Worm (Caenorhabditis elegans) whole organism, young adult: Measurements from ENCODE around the gene gpa-3.

Experiments
- B0019.2 ChIP-seq: fragments of 200-800 bp; sonication (Bioruptor generic); conservative IDR thresholded peaks from 2 replicates; pipeline ENCODE4 v1.3.6; 2022; ENCODE audit warnings: missing genetic modification reagents, missing genetic modification characterization, missing compliant biosample characterization
- B0261.1 ChIP-seq: sonication (generic microtip); optimal IDR thresholded peaks from 2 replicates; lab custom pipeline; 2016; ENCODE audit warnings: mild to moderate bottlenecking, missing genetic modification characterization, moderate library complexity, missing compliant biosample characterization
- C06A6.2 ChIP-seq: fragments of 200-800 bp; sonication (Bioruptor generic); conservative IDR thresholded peaks from 2 replicates; pipeline ENCODE4 v1.3.6; 2022; ENCODE audit warnings: missing genetic modification characterization, missing compliant biosample characterization
- C17E4.6 ChIP-seq: fragments of 200-800 bp; sonication (Bioruptor generic); IDR thresholded peaks from 2 replicates; pipeline ENCODE4 v1.3.6; 2022; ENCODE audit warnings: missing genetic modification reagents, missing genetic modification characterization, missing compliant biosample characterization
- F10E7.11 ChIP-seq: sonication (generic microtip); optimal IDR thresholded peaks from 2 replicates; lab custom pipeline; 2017; ENCODE audit warnings: mild to moderate bottlenecking, missing genetic modification characterization, moderate library complexity, missing compliant biosample characterization
- F22D6.2 ChIP-seq: sonication (generic microtip); optimal IDR thresholded peaks from 2 replicates; lab custom pipeline; 2016; ENCODE audit warnings: mild to moderate bottlenecking, missing genetic modification characterization, missing compliant biosample characterization
- F33H1.4 ChIP-seq: fragments of 200-800 bp; sonication (Bioruptor generic); IDR thresholded peaks from 2 replicates; pipeline ENCODE4 v1.3.6; 2022; ENCODE audit warnings: missing genetic modification reagents, missing genetic modification characterization, missing compliant biosample characterization
- F37B4.10 ChIP-seq: fragments of 200-800 bp; sonication (Bioruptor generic); IDR thresholded peaks from 2 replicates; pipeline ENCODE4 v1.3.6; 2022; ENCODE audit warnings: missing genetic modification characterization, missing compliant biosample characterization
- F49E8.2 ChIP-seq: sonication (generic microtip); optimal IDR thresholded peaks from 3 replicates; lab custom pipeline; 2017; ENCODE audit warnings: missing genetic modification characterization, mild to moderate bottlenecking, missing compliant biosample characterization, antibody characterized with exemption, moderate library complexity; ENCODE audit not compliant: insufficient read depth
- K12H6.12 ChIP-seq: fragments of 200-800 bp; sonication (Bioruptor generic); optimal IDR thresholded peaks from 2 replicates; lab custom pipeline; 2018; ENCODE audit warnings: mild to moderate bottlenecking, missing genetic modification characterization, missing compliant biosample characterization
- Y53F4B.3 ChIP-seq: fragments of 200-800 bp; sonication (Bioruptor generic); IDR thresholded peaks from 2 replicates; pipeline ENCODE4 v1.3.6; 2022; ENCODE audit warnings: missing genetic modification reagents, missing genetic modification characterization, missing compliant biosample characterization
- Y67H2A.10 ChIP-seq: fragments of 200-800 bp; sonication (Bioruptor generic); conservative IDR thresholded peaks from 2 replicates; pipeline ENCODE4 v1.3.6; 2022; ENCODE audit warnings: missing genetic modification reagents, missing genetic modification characterization, missing compliant biosample characterization
- ZK185.1 ChIP-seq: sonication (generic microtip); optimal IDR thresholded peaks from 2 replicates; lab custom pipeline; 2016; ENCODE audit warnings: mild to moderate bottlenecking, missing genetic modification characterization, missing compliant biosample characterization; ENCODE audit not compliant: poor library complexity, severe bottlenecking
- akir-1 ChIP-seq: fragments of 200-800 bp; sonication (Bioruptor generic); optimal IDR thresholded peaks from 2 replicates; lab custom pipeline; 2018; ENCODE audit warnings: mild to moderate bottlenecking, missing genetic modification characterization, moderate library complexity, missing compliant biosample characterization
- ama-1 ChIP-seq, 3 experiments: fragments of 150-350 bp in 1 of 3; sonication (generic microtip) in 2 of 3; optimal IDR thresholded peaks; 2 replicates each; lab custom pipeline; 2014 to 2018; ENCODE audit warnings: missing biosample characterization in 2 of 3, missing genetic modification characterization in 2 of 3, missing genetic modification reagents in 2 of 3
- atf-7 ChIP-seq: sonication (generic microtip); optimal IDR thresholded peaks from 2 replicates; lab custom pipeline; 2017; ENCODE audit warnings: mild to moderate bottlenecking, missing genetic modification characterization, missing compliant biosample characterization
- attf-3 ChIP-seq: fragments of 200-800 bp; sonication (Bioruptor generic); conservative IDR thresholded peaks from 2 replicates; pipeline ENCODE4 v1.3.6; 2022; ENCODE audit warnings: missing genetic modification reagents, missing genetic modification characterization, missing compliant biosample characterization
- attf-5 ChIP-seq: fragments of 200-800 bp; sonication (Bioruptor generic); optimal IDR thresholded peaks from 2 replicates; lab custom pipeline; 2018; ENCODE audit warnings: mild to moderate bottlenecking, missing genetic modification characterization, missing compliant biosample characterization
- attf-6 ChIP-seq: fragments of 200-800 bp; sonication (Bioruptor generic); IDR thresholded peaks from 2 replicates; pipeline ENCODE4 v1.3.6; 2022; ENCODE audit warnings: missing genetic modification reagents, missing genetic modification characterization, missing compliant biosample characterization
- bed-1 ChIP-seq: fragments of 200-800 bp; sonication (Bioruptor generic); IDR thresholded peaks from 2 replicates; pipeline ENCODE4 v1.3.6; 2022; ENCODE audit warnings: missing genetic modification reagents, missing genetic modification characterization, missing compliant biosample characterization
- cebp-1 ChIP-seq, 2 experiments: fragments of 200-800 bp in 1 of 2; sonication (Bioruptor generic) in 1 of 2; sonication (generic microtip) in 1 of 2; IDR thresholded peaks in 1 of 2; optimal IDR thresholded peaks in 1 of 2; 2 replicates each; pipeline versions ENCODE4 v1.3.6 to Lab custom; 2017 to 2022; ENCODE audit warnings: missing compliant biosample characterization in 2 of 2, missing genetic modification characterization in 2 of 2, mild to moderate bottlenecking in 1 of 2, missing genetic modification reagents in 1 of 2, moderate library complexity in 1 of 2
- ceh-100 ChIP-seq: fragments of 200-800 bp; sonication (Bioruptor generic); IDR thresholded peaks from 2 replicates; pipeline ENCODE4 v1.3.6; 2022; ENCODE audit warnings: missing genetic modification reagents, missing genetic modification characterization, missing compliant biosample characterization
- ceh-91 ChIP-seq: fragments of 200-800 bp; sonication (Bioruptor generic); IDR thresholded peaks from 2 replicates; pipeline ENCODE4 v1.3.6; 2022; ENCODE audit warnings: missing genetic modification reagents, missing genetic modification characterization, missing compliant biosample characterization
- die-1 ChIP-seq: sonication (generic microtip); optimal IDR thresholded peaks from 2 replicates; lab custom pipeline; 2016; ENCODE audit warnings: missing genotype, mild to moderate bottlenecking, missing genetic modification characterization, missing compliant biosample characterization
- efl-1 ChIP-seq: fragments of 150-350 bp; optimal IDR thresholded peaks from 2 replicates; lab custom pipeline; 2014; ENCODE audit warnings: missing biosample characterization, missing genetic modification reagents, missing genetic modification characterization
- egl-18 ChIP-seq: fragments of 200-800 bp; sonication (Bioruptor generic); IDR thresholded peaks from 2 replicates; pipeline ENCODE4 v1.3.6; 2022; ENCODE audit warnings: missing genetic modification reagents, missing genetic modification characterization, missing compliant biosample characterization
- egl-44 ChIP-seq: fragments of 200-800 bp; sonication (Bioruptor generic); IDR thresholded peaks from 2 replicates; pipeline ENCODE4 v1.3.6; 2022; ENCODE audit warnings: missing genetic modification reagents, missing genetic modification characterization, missing compliant biosample characterization
- him-1 ChIP-seq: sonication (generic microtip); optimal IDR thresholded peaks from 2 replicates; lab custom pipeline; 2016; ENCODE audit warnings: missing genotype, missing genetic modification reagents, missing genetic modification characterization, missing compliant biosample characterization
- hmg-20 ChIP-seq: fragments of 200-800 bp; sonication (Bioruptor generic); IDR thresholded peaks from 2 replicates; pipeline ENCODE4 v1.3.6; 2022; ENCODE audit warnings: missing genetic modification reagents, missing genetic modification characterization, missing compliant biosample characterization
- hsf-1 ChIP-seq: fragments of 200-800 bp; sonication (Bioruptor generic); IDR thresholded peaks from 2 replicates; pipeline ENCODE4 v1.3.6; 2022; ENCODE audit warnings: missing genetic modification reagents, missing genetic modification characterization, missing compliant biosample characterization
- let-607 ChIP-seq, 2 experiments: fragments of 200-800 bp in 1 of 2; sonication (Bioruptor generic) in 1 of 2; sonication (generic microtip) in 1 of 2; optimal IDR thresholded peaks; 2 replicates each; lab custom pipeline; 2016 to 2018; ENCODE audit warnings: mild to moderate bottlenecking in 2 of 2, missing compliant biosample characterization in 2 of 2, missing genetic modification characterization in 2 of 2, moderate library complexity in 2 of 2, missing genotype in 1 of 2
- lsy-27 ChIP-seq: sonication (generic microtip); optimal IDR thresholded peaks from 2 replicates; lab custom pipeline; 2017; ENCODE audit warnings: missing genetic modification characterization, mild to moderate bottlenecking, missing compliant biosample characterization, antibody characterized with exemption, missing genotype, borderline replicate concordance; ENCODE audit not compliant: insufficient read depth
- madf-10 ChIP-seq: sonication (generic microtip); optimal IDR thresholded peaks from 2 replicates; lab custom pipeline; 2016; ENCODE audit warnings: mild to moderate bottlenecking, missing genetic modification characterization, missing compliant biosample characterization
- madf-3 ChIP-seq: fragments of 200-800 bp; sonication (Bioruptor generic); IDR thresholded peaks from 2 replicates; pipeline ENCODE4 v1.3.6; 2022; ENCODE audit warnings: missing genetic modification reagents, missing genetic modification characterization, missing compliant biosample characterization
- mcd-1 ChIP-seq: fragments of 200-800 bp; sonication (Bioruptor generic); IDR thresholded peaks from 2 replicates; pipeline ENCODE4 v1.3.6; 2022; ENCODE audit warnings: missing genetic modification reagents, missing genetic modification characterization, missing compliant biosample characterization
- pha-4 ChIP-seq: fragments of 150-350 bp; sonication (generic microtip); optimal IDR thresholded peaks from 2 replicates; lab custom pipeline; 2014; ENCODE audit warnings: missing biosample characterization, missing genetic modification reagents, missing genetic modification characterization
- repo-1 ChIP-seq: sonication (generic microtip); optimal IDR thresholded peaks from 2 replicates; lab custom pipeline; 2017; ENCODE audit warnings: mild to moderate bottlenecking, missing genetic modification characterization, missing compliant biosample characterization
- snpc-1.3 ChIP-seq: sonication (generic microtip); optimal IDR thresholded peaks from 2 replicates; lab custom pipeline; 2017; ENCODE audit warnings: missing genetic modification characterization, mild to moderate bottlenecking, missing compliant biosample characterization, antibody characterized with exemption, moderate library complexity, missing genotype, missing genetic modification reagents; ENCODE audit not compliant: insufficient read depth
- somi-1 ChIP-seq: fragments of 200-800 bp; sonication (Bioruptor generic); optimal IDR thresholded peaks from 2 replicates; lab custom pipeline; 2018; ENCODE audit warnings: mild to moderate bottlenecking, missing genetic modification characterization, missing compliant biosample characterization
- tbp1 ChIP-seq: fragments of 200-800 bp; sonication (Bioruptor generic); optimal IDR thresholded peaks from 2 replicates; lab custom pipeline; 2018; ENCODE audit warnings: mild to moderate bottlenecking, missing genetic modification characterization, missing compliant biosample characterization
- tlf-1 ChIP-seq: fragments of 200-800 bp; sonication (Bioruptor generic); optimal IDR thresholded peaks from 2 replicates; lab custom pipeline; 2018; ENCODE audit warnings: mild to moderate bottlenecking, missing genetic modification characterization, missing compliant biosample characterization
- zfh-2 ChIP-seq: fragments of 200-800 bp; sonication (Bioruptor generic); conservative IDR thresholded peaks from 2 replicates; pipeline ENCODE4 v1.3.6; 2022; ENCODE audit warnings: missing genetic modification reagents, missing genetic modification characterization, missing compliant biosample characterization
- ztf-28 ChIP-seq: fragments of 200-800 bp; sonication (Bioruptor generic); IDR thresholded peaks from 2 replicates; pipeline ENCODE4 v1.3.6; 2022; ENCODE audit warnings: missing genetic modification reagents, missing genetic modification characterization, missing compliant biosample characterization
- ztf-6 ChIP-seq: fragments of 200-800 bp; sonication (Bioruptor generic); IDR thresholded peaks from 2 replicates; pipeline ENCODE4 v1.3.6; 2022; ENCODE audit warnings: missing genetic modification reagents, missing genetic modification characterization, missing compliant biosample characterization

The gpa-3 gene

DNA sequence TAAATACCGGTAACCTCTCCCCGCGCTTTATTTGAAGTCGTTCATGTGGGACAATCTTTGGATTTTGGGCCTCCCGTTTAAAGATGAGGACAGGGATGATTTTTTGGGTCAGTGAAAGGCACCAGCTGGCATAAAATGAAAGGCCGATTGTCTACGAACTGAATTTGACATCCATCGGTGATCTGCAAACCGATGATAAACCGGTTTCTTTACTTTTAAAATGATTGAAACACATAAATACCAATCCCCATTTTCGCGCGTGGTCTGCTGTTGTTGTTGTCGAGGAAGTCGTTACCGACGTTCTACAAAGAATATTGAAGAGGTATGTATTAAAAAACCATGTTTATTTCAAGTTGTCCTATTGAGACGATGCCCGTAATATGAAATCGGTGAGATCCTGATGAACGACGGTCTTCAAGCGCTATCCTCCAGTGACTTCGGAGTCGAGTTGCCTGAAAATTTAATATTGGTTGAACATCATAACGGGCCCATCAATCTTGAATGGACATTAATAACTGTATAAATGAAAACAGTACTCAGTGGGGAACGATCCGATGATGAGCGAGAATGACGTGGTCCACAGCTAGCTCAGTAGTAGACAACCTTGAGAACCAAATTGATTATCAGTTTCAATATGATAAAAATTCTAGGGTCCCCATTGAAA is 16.5 kb downstream of the gpa-3 start (continued):
- TF ChIP-seq die-1 (no peak), let-607 (tag; optimal IDR thresholded peaks at IDR 0.05; lab: Kevin White, UChicago) (no peak), attf-3 (GFP tag; lab: Robert Waterston, UW) (0 out of 2 replicates have a peak, but pooled peaks have one; percentile 40), B0261.1 (tag; lab: Kevin White, UChicago) (no peak), efl-1 (no peak), tlf-1 (peak; percentile 34), Y67H2A.10 (GFP tag; lab: Robert Waterston, UW) (no peak; the same call in 1 of the 2 replicates), bed-1 (GFP tag; lab: Robert Waterston, UW) (0 out of 2 replicates have a peak, but pooled peaks have one; percentile 8), zfh-2 (GFP tag; lab: Robert Waterston, UW) (no peak), C17E4.6 (peak; percentile 22; the same call in 1 of the 2 replicates), repo-1 (tag; lab: Kevin White, UChicago) (no peak), B0019.2 (0 out of 2 replicates have a peak, but pooled peaks have one; percentile 11), ama-1 (optimal IDR thresholded peaks at IDR 0.05; lab: Kevin White, UChicago) (peak; percentile 85), ama-1 (GFP tag; optimal IDR thresholded peaks at IDR 0.05; lab: Kevin White, UChicago) (peak in 1 of 2 experiments; percentile 45), F10E7.11 (tag; lab: Kevin White, UChicago) (no peak), lsy-27 (tag; lab: Kevin White, UChicago) (no peak), Y53F4B.3 (GFP tag; lab: Robert Waterston, UW) (no peak), pha-4 (tag; lab: Kevin White, UChicago) (no peak), hmg-20 (GFP tag; lab: Robert Waterston, UW) (peak; percentile 51; the same call in 1 of the 2 replicates), egl-18 (GFP tag; lab: Robert Waterston, UW) (0 out of 2 replicates have a peak, but pooled peaks have one; percentile 7), egl-44 (GFP tag; lab: Robert Waterston, UW) (peak; percentile 34; the same call in 1 of the 2 replicates), madf-10 (tag; lab: Kevin White, UChicago) (no peak), K12H6.12 (tag; lab: Kevin White, UChicago) (no peak), F33H1.4 (no peak), ceh-100 (no peak; the same call in 1 of the 2 replicates), snpc-1.3 (no peak), madf-3 (peak; percentile 90), cebp-1 (GFP tag; IDR thresholded peaks at IDR 0.05; lab: Robert Waterston, UW) (peak; percentile 49; the same call in 1 of the 2 replicates), cebp-1 (tag; optimal IDR thresholded peaks at IDR 0.05; lab: Kevin White, UChicago) (peak; percentile 7), F49E8.2 (no peak), tbp1 (GFP tag; lab: Kevin White, UChicago) (no peak), somi-1 (GFP tag; lab: Kevin White, UChicago) (no peak), C06A6.2 (GFP tag; lab: Robert Waterston, UW) (peak; percentile 53; the same call in 1 of the 2 replicates), hsf-1 (GFP tag; lab: Robert Waterston, UW) (peak; percentile 43; the same call in 1 of the 2 replicates), attf-5 (GFP tag; lab: Kevin White, UChicago) (no peak), mcd-1 (GFP tag; lab: Robert Waterston, UW) (0 out of 2 replicates have a peak, but pooled peaks have one; percentile 44), F22D6.2 (tag; lab: Kevin White, UChicago) (no peak), ztf-28 (GFP tag; lab: Robert Waterston, UW) (peak; percentile 59), attf-6 (GFP tag; lab: Robert Waterston, UW) (peak; percentile 33), ztf-6 (GFP tag; lab: Robert Waterston, UW) (0 out of 2 replicates have a peak, but pooled peaks have one; percentile 7), atf-7 (peak; percentile 47), F37B4.10 (GFP tag; lab: Robert Waterston, UW) (0 out of 2 replicates have a peak, but pooled peaks have one; percentile 30), ZK185.1 (tag; lab: Kevin White, UChicago) (peak; percentile 51), him-1 (no peak), akir-1 (GFP tag; lab: Kevin White, UChicago) (no peak), ceh-91 (GFP tag; lab: Robert Waterston, UW) (peak; percentile 60; the same call in 1 of the 2 replicates)
